Worm (Caenorhabditis elegans): Measurements from ENCODE around the gene nrfl-1.

ce11 chrIV:9144405-9144804, 25.5 kb downstream of the nrfl-1 start, which contains the start of gene flp-1:
- no peak for TF ChIP-seq him-1 (tag; optimal IDR thresholded peaks at IDR 0.05)
- TF ChIP-seq dao-5 (tag; optimal IDR thresholded peaks at IDR 0.05), result no peak

Data from whole organism, L4/young adult.